Worm (Caenorhabditis elegans): ENCODE data around the gene T13F2.2.

T13F2.2 gene

ce11 chrIV:9821621-9822020 lies 24.5 kb upstream of the T13F2.2 start, which contains the start of gene col-123:
Gene col-123 (plus strand): TSS chrIV:9821921.
- no peak for TF ChIP-seq mbf-1 (tag; optimal IDR thresholded peaks at IDR 0.05)
- TF ChIP-seq ztf-4 (tag; optimal IDR thresholded peaks at IDR 0.05), result no peak
- TF ChIP-seq dmd-4 (tag; optimal IDR thresholded peaks at IDR 0.05), result no peak
- no peak for TF ChIP-seq peb-1 (tag; optimal IDR thresholded peaks at IDR 0.05)
- TF ChIP-seq Y55F3AM.14 (GFP tag; optimal IDR thresholded peaks at IDR 0.05), result no peak
- TF ChIP-seq nhr-10 (tag; optimal IDR thresholded peaks at IDR 0.05), result no peak
- TF ChIP-seq lin-39 (tag; optimal IDR thresholded peaks at IDR 0.05), result no peak
- no peak for TF ChIP-seq nhr-77 (tag; optimal IDR thresholded peaks at IDR 0.05)
- TF ChIP-seq nhr-23 (tag; optimal IDR thresholded peaks at IDR 0.05), result no peak
- no peak for TF ChIP-seq lin-11 (tag; optimal IDR thresholded peaks at IDR 0.05)
- no peak for TF ChIP-seq nhr-25 (tag; optimal IDR thresholded peaks at IDR 0.05)
- no peak for TF ChIP-seq egl-27 (tag; optimal IDR thresholded peaks at IDR 0.05)
- no peak for TF ChIP-seq zag-1 (tag; optimal IDR thresholded peaks at IDR 0.05)
- TF ChIP-seq F13H6.1 (tag; optimal IDR thresholded peaks at IDR 0.05), result no peak
- no peak for TF ChIP-seq ZK546.5 (tag; optimal IDR thresholded peaks at IDR 0.05)
- TF ChIP-seq alr-1 (tag; optimal IDR thresholded peaks at IDR 0.05), result no peak
- no peak for TF ChIP-seq nhr-12 (tag; optimal IDR thresholded peaks at IDR 0.05)
- TF ChIP-seq ztf-11 (tag; optimal IDR thresholded peaks at IDR 0.05), result no peak
- no peak for TF ChIP-seq crh-2 (tag; optimal IDR thresholded peaks at IDR 0.05)
- no peak for TF ChIP-seq nhr-21 (tag; optimal IDR thresholded peaks at IDR 0.05)

DNA sequence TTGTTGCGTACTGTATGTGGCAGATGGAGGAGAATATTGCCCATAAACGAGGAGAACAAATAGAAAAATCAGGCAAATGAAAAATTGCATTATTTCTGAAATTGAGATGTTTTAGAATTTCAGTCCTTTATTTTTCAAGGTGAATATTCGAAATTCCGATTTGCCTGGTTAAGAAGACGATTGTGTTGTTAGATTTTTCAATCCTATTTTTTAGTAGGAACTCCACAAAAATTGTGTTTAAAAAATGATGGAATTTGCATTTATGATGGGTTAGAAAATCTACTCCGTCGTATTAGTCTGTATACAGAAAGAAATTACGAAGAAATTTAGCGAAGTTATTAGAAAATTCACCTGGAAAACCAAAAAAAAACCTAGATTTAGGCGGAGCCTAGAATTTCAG lies 18.3 kb upstream of the T13F2.2 start, which contains the start of gene egl-20:
Gene egl-20 (minus strand): TSS at position 101 of the 400 bp plus-strand sequence.
- TF ChIP-seq nhr-21 (tag; optimal IDR thresholded peaks at IDR 0.05) (no peak), nhr-11 (tag; optimal IDR thresholded peaks at IDR 0.05) (no peak), sem-4 (tag; optimal IDR thresholded peaks at IDR 0.05) (no peak), sma-3 (GFP tag; optimal IDR thresholded peaks at IDR 0.05) (no peak), C34F6.9 (tag; optimal IDR thresholded peaks at IDR 0.05) (no peak), lin-39 (tag; optimal IDR thresholded peaks at IDR 0.05) (no peak), elt-3 (tag; optimal IDR thresholded peaks at IDR 0.05) (no peak), nhr-237 (tag; optimal IDR thresholded peaks at IDR 0.05) (no peak), mdl-1 (tag; optimal IDR thresholded peaks at IDR 0.05) (no peak), ztf-1 (GFP tag; conservative IDR thresholded peaks at IDR 0.05) (no peak), egl-27 (tag; optimal IDR thresholded peaks at IDR 0.05) (no peak), zag-1 (tag; optimal IDR thresholded peaks at IDR 0.05) (no peak), F13H6.1 (tag; optimal IDR thresholded peaks at IDR 0.05) (no peak), nhr-10 (tag; optimal IDR thresholded peaks at IDR 0.05) (no peak), ceh-82 (tag; optimal IDR thresholded peaks at IDR 0.05) (no peak), elt-1 (tag; optimal IDR thresholded peaks at IDR 0.05) (no peak), nhr-6 (tag; optimal IDR thresholded peaks at IDR 0.05) (no peak)

- no peak for TF ChIP-seq unc-55 (GFP tag; optimal IDR thresholded peaks at IDR 0.05)
- TF ChIP-seq elt-1 (tag; optimal IDR thresholded peaks at IDR 0.05), result no peak
- TF ChIP-seq crh-2 (tag; optimal IDR thresholded peaks at IDR 0.05), result no peak
- TF ChIP-seq alr-1 (tag; optimal IDR thresholded peaks at IDR 0.05), result no peak
- no peak for TF ChIP-seq nhr-77 (tag; optimal IDR thresholded peaks at IDR 0.05)
- TF ChIP-seq ceh-82 (tag; optimal IDR thresholded peaks at IDR 0.05), result no peak
- TF ChIP-seq mbf-1 (tag; optimal IDR thresholded peaks at IDR 0.05), result no peak
- no peak for TF ChIP-seq gmeb-1 (tag; optimal IDR thresholded peaks at IDR 0.05)
- no peak for TF ChIP-seq F13H6.1 (tag; optimal IDR thresholded peaks at IDR 0.05)
- TF ChIP-seq unc-62 (GFP tag; optimal IDR thresholded peaks at IDR 0.05), result no peak
- TF ChIP-seq ama-1 (optimal IDR thresholded peaks at IDR 0.05), result no peak
- no peak for TF ChIP-seq fos-1 (tag; optimal IDR thresholded peaks at IDR 0.05)
- TF ChIP-seq zag-1 (tag; optimal IDR thresholded peaks at IDR 0.05), result no peak
- no peak for TF ChIP-seq lin-13 (GFP tag; optimal IDR thresholded peaks at IDR 0.05)
- TF ChIP-seq nhr-129 (tag; optimal IDR thresholded peaks at IDR 0.05), result no peak
- no peak for TF ChIP-seq blmp-1 (tag; optimal IDR thresholded peaks at IDR 0.05; ENCODE audit: insufficient read depth)
Observed at ce11 chrIV:9811487-9811886, 14.3 kb upstream of the T13F2.2 start.

DNA sequence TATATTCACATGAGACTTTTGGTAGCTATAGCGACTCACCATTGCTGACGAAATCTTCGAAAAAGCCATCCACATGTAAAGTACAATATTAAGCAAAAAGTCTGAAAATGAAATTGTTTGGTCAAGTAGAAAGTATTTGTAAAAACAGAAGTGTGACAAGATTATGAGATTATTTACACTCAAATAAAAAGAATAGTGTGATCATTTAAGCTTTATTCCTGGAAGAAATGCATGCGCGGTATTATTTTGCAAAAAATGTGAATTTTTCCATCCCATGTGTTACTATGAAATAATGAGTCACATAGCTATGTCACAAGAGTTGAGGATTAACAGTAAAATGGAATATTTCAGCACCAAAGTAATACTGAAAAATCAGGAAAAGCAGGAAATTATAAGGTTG lies 13.5 kb upstream of the T13F2.2 start, which contains the start of gene dct-15:
Gene dct-15 (minus strand): TSS at position 101 of the 400 bp plus-strand sequence.
- TF ChIP-seq peb-1 (tag; optimal IDR thresholded peaks at IDR 0.05) (no peak), mdl-1 (tag; optimal IDR thresholded peaks at IDR 0.05) (no peak), lin-39 (tag; optimal IDR thresholded peaks at IDR 0.05) (no peak), aly-2 (tag; optimal IDR thresholded peaks at IDR 0.05) (no peak), gmeb-1 (tag; optimal IDR thresholded peaks at IDR 0.05) (no peak), ceh-82 (tag; optimal IDR thresholded peaks at IDR 0.05) (no peak), nhr-77 (tag; optimal IDR thresholded peaks at IDR 0.05) (no peak)

All from whole organism, L2 larva.